Fruit fly (Drosophila melanogaster) whole organism, embryonic: ENCODE data around the gene CG9263.

ENCODE experiments used
- Awh ChIP-seq: fragments of 200-800 bp; sonication (Bioruptor generic); IDR thresholded peaks from 2 replicates; pipeline ENCODE4, ENCODE4 v1.3.6; 2022; ENCODE audit warnings: missing biosample characterization, missing genetic modification characterization
- Bgb ChIP-seq: fragments of 200-800 bp; sonication (Bioruptor generic); IDR thresholded peaks from 2 replicates; pipeline ENCODE4 v1.3.6; 2022; ENCODE audit warnings: missing biosample characterization, missing genetic modification characterization; ENCODE audit not compliant: partially characterized antibody
- Bteb2 ChIP-seq: fragments of 200-800 bp; sonication (Bioruptor generic); optimal IDR thresholded peaks from 2 replicates; lab custom pipeline; 2016; ENCODE audit warnings: missing biosample characterization, missing genetic modification characterization
- CG11398 ChIP-seq: fragments of 200-800 bp; sonication (Bioruptor generic); optimal IDR thresholded peaks from 2 replicates; lab custom pipeline; 2016; ENCODE audit warnings: missing biosample characterization, missing genetic modification characterization
- CG12299 ChIP-seq: fragments of 200-800 bp; sonication (Bioruptor generic); optimal IDR thresholded peaks from 2 replicates; lab custom pipeline; 2018; ENCODE audit warnings: missing biosample characterization, mild to moderate bottlenecking, missing genetic modification characterization
- CG14965 ChIP-seq: fragments of 200-800 bp; sonication (Bioruptor generic); optimal IDR thresholded peaks from 2 replicates; lab custom pipeline; 2016; ENCODE audit warnings: missing biosample characterization, missing genetic modification characterization, borderline replicate concordance
- CG1529 ChIP-seq: fragments of 200-800 bp; sonication (Bioruptor generic); optimal IDR thresholded peaks from 3 replicates; lab custom pipeline; 2018; ENCODE audit warnings: missing biosample characterization, missing genetic modification characterization
- CG1602 ChIP-seq: fragments of 200-800 bp; sonication (Bioruptor generic); optimal IDR thresholded peaks from 3 replicates; lab custom pipeline; 2016; ENCODE audit warnings: missing biosample characterization, missing genetic modification characterization
- CG1603 ChIP-seq: fragments of 200-800 bp; sonication (Bioruptor generic); optimal IDR thresholded peaks from 2 replicates; lab custom pipeline; 2019; ENCODE audit warnings: missing biosample characterization, mild to moderate bottlenecking, missing genetic modification characterization, moderate library complexity
- CG17328 ChIP-seq: fragments of 200-800 bp; sonication (Bioruptor generic); IDR thresholded peaks from 2 replicates; pipeline ENCODE4 v1.3.6; 2022; ENCODE audit warnings: missing biosample characterization, missing genetic modification characterization
- CG17568 ChIP-seq: fragments of 200-800 bp; sonication (Bioruptor generic); optimal IDR thresholded peaks from 2 replicates; lab custom pipeline; 2018; ENCODE audit warnings: missing biosample characterization, mild to moderate bottlenecking, missing genetic modification characterization, moderate library complexity
- CG17612 ChIP-seq: fragments of 200-800 bp; sonication (Bioruptor generic); IDR thresholded peaks from 2 replicates; pipeline ENCODE4 v1.3.6; 2022; ENCODE audit warnings: missing biosample characterization, missing genetic modification characterization
- CG1832 ChIP-seq: fragments of 200-800 bp; sonication (Bioruptor generic); optimal IDR thresholded peaks from 2 replicates; lab custom pipeline; 2017; ENCODE audit warnings: missing biosample characterization, mild to moderate bottlenecking, missing genetic modification characterization, inconsistent platforms
- CG3838 ChIP-seq: fragments of 200-800 bp; sonication (Bioruptor generic); optimal IDR thresholded peaks from 3 replicates; lab custom pipeline; 2016; ENCODE audit warnings: missing biosample characterization, missing genetic modification characterization
- CG43689 ChIP-seq: fragments of 200-800 bp; sonication (Bioruptor generic); IDR thresholded peaks from 2 replicates; pipeline ENCODE4 v1.3.6; 2022; ENCODE audit warnings: missing biosample characterization, missing genetic modification characterization
- CG4707 ChIP-seq: fragments of 200-800 bp; sonication (Bioruptor generic); optimal IDR thresholded peaks from 2 replicates; lab custom pipeline; 2018; ENCODE audit warnings: missing biosample characterization, mild to moderate bottlenecking, missing genetic modification characterization, moderate library complexity
- CG5953 ChIP-seq: fragments of 200-800 bp; sonication (Bioruptor generic); IDR thresholded peaks from 2 replicates; pipeline ENCODE4 v1.3.6; 2022; ENCODE audit warnings: missing biosample characterization, missing genetic modification characterization
- CG7271 ChIP-seq: fragments of 200-800 bp; sonication (Bioruptor generic); optimal IDR thresholded peaks from 2 replicates; lab custom pipeline; 2018; ENCODE audit warnings: missing biosample characterization, mild to moderate bottlenecking, missing genetic modification characterization, moderate library complexity
- CG7987 ChIP-seq: fragments of 200-800 bp; sonication (Bioruptor generic); optimal IDR thresholded peaks from 2 replicates; lab custom pipeline; 2018; ENCODE audit warnings: missing biosample characterization, mild to moderate bottlenecking, missing genetic modification characterization, moderate library complexity
- CkIIα-i1 ChIP-seq: fragments of 200-800 bp; sonication (Bioruptor generic); IDR thresholded peaks from 2 replicates; pipeline ENCODE4 v1.3.6; 2022; ENCODE audit warnings: missing biosample characterization, missing genetic modification characterization
- HHEX ChIP-seq: fragments of 200-800 bp; sonication (Bioruptor generic); optimal IDR thresholded peaks from 3 replicates; lab custom pipeline; 2017; ENCODE audit warnings: missing biosample characterization, mild to moderate bottlenecking, missing genetic modification characterization, missing genetic modification reagents
- HLHmδ ChIP-seq: fragments of 200-800 bp; sonication (Bioruptor generic); optimal IDR thresholded peaks from 2 replicates; lab custom pipeline; 2018; ENCODE audit warnings: missing biosample characterization, mild to moderate bottlenecking, missing genetic modification characterization, moderate library complexity
- Hmx ChIP-seq: fragments of 200-800 bp; sonication (Bioruptor generic); optimal IDR thresholded peaks from 2 replicates; lab custom pipeline; 2016; ENCODE audit warnings: missing biosample characterization, missing genetic modification characterization
- Mrtf ChIP-seq: fragments of 200-800 bp; sonication (Bioruptor generic); IDR thresholded peaks from 3 replicates; pipeline ENCODE4 v1.3.6; 2022; ENCODE audit warnings: missing biosample characterization, missing genetic modification characterization
- Pdp1 ChIP-seq, 2 experiments: fragments of 200-800 bp; sonication (Bioruptor generic); optimal IDR thresholded peaks; 3 replicates each; lab custom pipeline; 2016; ENCODE audit warnings: missing biosample characterization in 2 of 2, missing genetic modification characterization in 2 of 2, mild to moderate bottlenecking in 1 of 2, moderate library complexity in 1 of 2
- Sin3A ChIP-seq: fragments of >200 bp; optimal IDR thresholded peaks from 2 replicates; lab custom pipeline; 2018
- Sry-β ChIP-seq: fragments of 200-800 bp; sonication (Bioruptor generic); optimal IDR thresholded peaks from 2 replicates; lab custom pipeline; 2018; ENCODE audit warnings: missing biosample characterization, mild to moderate bottlenecking, missing genetic modification characterization, moderate library complexity
- Usf ChIP-seq: fragments of 200-800 bp; sonication (Bioruptor generic); optimal IDR thresholded peaks from 2 replicates; lab custom pipeline; 2017; ENCODE audit warnings: missing genotype, missing biosample characterization, missing genetic modification characterization
- Xbp1 ChIP-seq: fragments of 200-800 bp; sonication (Bioruptor generic); optimal IDR thresholded peaks from 3 replicates; lab custom pipeline; 2016; ENCODE audit warnings: missing biosample characterization, mild to moderate bottlenecking, missing genetic modification characterization
- aop ChIP-seq: fragments of 200-800 bp; sonication (Bioruptor generic); IDR thresholded peaks from 2 replicates; pipeline ENCODE4 v1.3.6; 2022; ENCODE audit warnings: missing biosample characterization, missing genetic modification characterization
- cas ChIP-seq: fragments of 200-800 bp; sonication (Bioruptor generic); IDR thresholded peaks from 2 replicates; pipeline ENCODE4 v1.3.6; 2022; ENCODE audit warnings: missing biosample characterization, missing genetic modification characterization
- crc ChIP-seq: fragments of 200-800 bp; sonication (Bioruptor generic); optimal IDR thresholded peaks from 2 replicates; lab custom pipeline; 2016; ENCODE audit warnings: missing biosample characterization, missing genetic modification characterization
- da ChIP-seq: fragments of 200-800 bp; sonication (Bioruptor generic); optimal IDR thresholded peaks from 2 replicates; lab custom pipeline; 2016; ENCODE audit warnings: missing biosample characterization, missing genetic modification characterization
- dimm ChIP-seq: fragments of 200-800 bp; sonication (Bioruptor generic); IDR thresholded peaks from 2 replicates; pipeline ENCODE4 v1.3.6; 2022; ENCODE audit warnings: missing biosample characterization, missing genetic modification characterization
- emc ChIP-seq: fragments of 200-800 bp; sonication (Bioruptor generic); optimal IDR thresholded peaks from 2 replicates; lab custom pipeline; 2016; ENCODE audit warnings: missing biosample characterization, missing genetic modification characterization
- esg ChIP-seq: fragments of 200-800 bp; sonication (Bioruptor generic); conservative IDR thresholded peaks from 2 replicates; pipeline ENCODE4 v1.3.6; 2022; ENCODE audit warnings: missing biosample characterization, missing genetic modification characterization
- eyg ChIP-seq: fragments of 200-800 bp; sonication (Bioruptor generic); optimal IDR thresholded peaks from 3 replicates; lab custom pipeline; 2016; ENCODE audit warnings: missing biosample characterization, missing genetic modification characterization
- fd96Cb ChIP-seq: fragments of 200-800 bp; sonication (Bioruptor generic); optimal IDR thresholded peaks from 2 replicates; lab custom pipeline; 2018; ENCODE audit warnings: missing biosample characterization, mild to moderate bottlenecking, missing genetic modification characterization, moderate library complexity
- gcm ChIP-seq: fragments of 200-800 bp; sonication (Bioruptor generic); optimal IDR thresholded peaks from 2 replicates; lab custom pipeline; 2019; ENCODE audit warnings: missing biosample characterization, mild to moderate bottlenecking, missing genetic modification characterization, moderate library complexity
- ken ChIP-seq: fragments of 200-800 bp; sonication (Bioruptor generic); IDR thresholded peaks from 3 replicates; pipeline ENCODE4 v1.3.6; 2022; ENCODE audit warnings: missing biosample characterization, missing genetic modification characterization
- klu ChIP-seq: fragments of 200-800 bp; sonication (Bioruptor generic); IDR thresholded peaks from 2 replicates; pipeline ENCODE4 v1.3.6; 2022; ENCODE audit warnings: missing biosample characterization, missing genetic modification characterization
- nom ChIP-seq: fragments of 200-800 bp; sonication (Bioruptor generic); optimal IDR thresholded peaks from 2 replicates; lab custom pipeline; 2017; ENCODE audit warnings: missing biosample characterization, missing genetic modification characterization, mild to moderate bottlenecking, moderate library complexity, missing genetic modification reagents
- pzg ChIP-seq: fragments of 200-800 bp; sonication (Bioruptor generic); optimal IDR thresholded peaks from 3 replicates; lab custom pipeline; 2018; ENCODE audit warnings: missing biosample characterization, mild to moderate bottlenecking, missing genetic modification characterization, moderate library complexity
- slou ChIP-seq: fragments of 200-800 bp; sonication (Bioruptor generic); optimal IDR thresholded peaks from 3 replicates; lab custom pipeline; 2016; ENCODE audit warnings: missing biosample characterization, missing genetic modification characterization
- sr ChIP-seq: fragments of 200-800 bp; sonication (Bioruptor generic); IDR thresholded peaks from 3 replicates; pipeline ENCODE4 v1.3.6; 2022; ENCODE audit warnings: missing biosample characterization, missing genetic modification characterization
- tll ChIP-seq, 2 experiments: fragments of 200-800 bp in 1 of 2; fragments of >200 bp in 1 of 2; sonication (Bioruptor generic) in 1 of 2; optimal IDR thresholded peaks; 2 replicates each; lab custom pipeline; 2017 to 2019; ENCODE audit warnings: missing biosample characterization in 2 of 2, missing genetic modification characterization in 2 of 2, mild to moderate bottlenecking in 1 of 2, moderate library complexity in 1 of 2
- ttk ChIP-seq: fragments of 200-800 bp; sonication (Bioruptor generic); IDR thresholded peaks from 2 replicates; pipeline ENCODE4 v2.1.2; 2022; ENCODE audit warnings: missing biosample characterization, missing genetic modification characterization
- vfl ChIP-seq: fragments of 200-800 bp; sonication (Bioruptor generic); optimal IDR thresholded peaks from 2 replicates; lab custom pipeline; 2016; ENCODE audit warnings: missing biosample characterization, missing genetic modification characterization
- zen ChIP-seq: fragments of 200-800 bp; sonication (Bioruptor generic); optimal IDR thresholded peaks from 3 replicates; lab custom pipeline; 2018; ENCODE audit warnings: missing biosample characterization, mild to moderate bottlenecking, missing genetic modification characterization, moderate library complexity
- zfh1 ChIP-seq: fragments of 200-800 bp; sonication (Bioruptor generic); IDR thresholded peaks from 3 replicates; pipeline ENCODE4 v1.3.6; 2022; ENCODE audit warnings: missing biosample characterization, missing genetic modification characterization

The CG9263 gene

dm6 chr2L:13514262-13514937 lies 28.0 kb downstream of the CG9263 start (continued):
- TF ChIP-seq HLHmδ (GFP tag; lab: Kevin White, UChicago) (no peak), CG17612 (GFP tag; lab: Robert Waterston, UW) (0 out of 2 replicates have a peak, but pooled peaks have one; percentile 18), slou (no peak), Xbp1 (no peak), Bteb2 (GFP tag; lab: Kevin White, UChicago) (no peak), CG14965 (GFP tag; lab: Kevin White, UChicago) (no peak), da (GFP tag; lab: Kevin White, UChicago) (no peak), gcm (GFP tag; lab: Kevin White, UChicago) (peak; percentile 0), Sry-β (GFP tag; lab: Kevin White, UChicago) (no peak), fd96Cb (tag; lab: Kevin White, UChicago) (peak; percentile 30), CG17568 (GFP tag; lab: Kevin White, UChicago) (no peak), tll (GFP tag; optimal IDR thresholded peaks at IDR 0.05; lab: Kevin White, UChicago) (no peak), Bgb (GFP tag; lab: Robert Waterston, UW) (no peak), CkIIα-i1 (GFP tag; lab: Robert Waterston, UW) (no peak), CG5953 (no peak), Awh (no peak), Hmx (GFP tag; lab: Kevin White, UChicago) (no peak), aop (GFP tag; lab: Robert Waterston, UW) (no peak), Pdp1 (GFP tag; optimal IDR thresholded peaks at IDR 0.05; lab: Kevin White, UChicago) (peak in 1 of 2 experiments; percentile 89), eyg (no peak), vfl (GFP tag; lab: Kevin White, UChicago) (peak; percentile 19), dimm (GFP tag; lab: Robert Waterston, UW) (no peak), Mrtf (GFP tag; lab: Robert Waterston, UW) (peak; percentile 24; the same call in 2 of the 3 replicates), CG1832 (GFP tag; lab: Kevin White, UChicago) (peak; percentile 84), CG4707 (GFP tag; lab: Kevin White, UChicago) (no peak), esg (peak; percentile 73), CG1603 (tag; lab: Kevin White, UChicago) (peak; percentile 75), zen (no peak), CG12299 (tag; lab: Kevin White, UChicago) (no peak), nom (GFP tag; lab: Kevin White, UChicago) (no peak), cas (GFP tag; lab: Robert Waterston, UW) (0 out of 2 replicates have a peak, but pooled peaks have one; percentile 24), emc (GFP tag; lab: Kevin White, UChicago) (no peak), CG7271 (tag; lab: Kevin White, UChicago) (no peak), klu (GFP tag; lab: Robert Waterston, UW) (peak; percentile 60), Sin3A (lab: Kevin White, UChicago) (no peak), Usf (GFP tag; lab: Kevin White, UChicago) (peak; percentile 71), CG43689 (GFP tag; lab: Robert Waterston, UW) (peak; percentile 68), ttk (GFP tag; lab: Robert Waterston, UW) (peak; percentile 64), CG1602 (GFP tag; lab: Kevin White, UChicago) (no peak), pzg (GFP tag; lab: Kevin White, UChicago) (no peak), zfh1 (no peak), CG11398 (GFP tag; lab: Kevin White, UChicago) (no peak), ken (peak; percentile 37; the same call in 1 of the 3 replicates), CG1529 (peak; percentile 4), sr (GFP tag; lab: Robert Waterston, UW) (peak; percentile 89), CG7987 (GFP tag; lab: Kevin White, UChicago) (no peak), CG17328 (GFP tag; lab: Robert Waterston, UW) (no peak), HHEX (GFP tag; lab: Kevin White, UChicago) (no peak), crc (GFP tag; lab: Kevin White, UChicago) (no peak), CG3838 (GFP tag; lab: Kevin White, UChicago) (no peak)
